Fruit fly (Drosophila melanogaster): Measurements from ENCODE around the gene CG43138.

Gene CG43138

DNA sequence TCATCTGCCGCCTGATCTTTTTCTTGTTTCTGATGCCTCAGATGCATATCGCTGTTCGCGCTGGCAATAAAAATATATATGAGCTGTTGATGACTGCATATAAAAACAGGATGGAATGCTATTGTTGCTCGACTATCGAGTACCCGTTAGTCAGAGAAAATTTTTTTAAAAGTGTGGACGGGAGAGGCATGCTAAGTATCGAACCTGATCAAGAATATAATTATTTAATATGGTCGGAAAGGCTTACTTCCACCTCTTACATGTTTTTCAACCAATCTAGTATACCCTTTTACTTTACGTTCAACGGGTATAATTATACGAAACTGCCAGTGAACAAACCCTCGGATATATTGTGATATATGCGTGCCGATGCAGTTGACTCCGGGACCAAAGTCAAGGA is 9.7 kb downstream of the CG43138 start (continued):
- TF ChIP-seq CG34406 (GFP tag; optimal IDR thresholded peaks at IDR 0.05) (peak; percentile 58), CG8319 (GFP tag; optimal IDR thresholded peaks at IDR 0.05) (peak; percentile 41), pdm3 (GFP tag; optimal IDR thresholded peaks at IDR 0.05) (peak; percentile 45), acj6 (GFP tag; optimal IDR thresholded peaks at IDR 0.05) (peak; percentile 47), CG31627 (GFP tag; optimal IDR thresholded peaks at IDR 0.05) (peak; percentile 24), CG1621 (tag; optimal IDR thresholded peaks at IDR 0.05) (peak; percentile 23), dsx (GFP tag; optimal IDR thresholded peaks at IDR 0.05; ENCODE audit: poor library complexity, severe bottlenecking) (peak; percentile 52), Sox15 (GFP tag; optimal IDR thresholded peaks at IDR 0.05) (peak; percentile 26), achi (GFP tag; optimal IDR thresholded peaks at IDR 0.05) (peak; percentile 26), ss (GFP tag; optimal IDR thresholded peaks at IDR 0.05) (peak; percentile 32 to 64), CG3919 (GFP tag; optimal IDR thresholded peaks at IDR 0.05) (peak; percentile 66), CG11762 (GFP tag; optimal IDR thresholded peaks at IDR 0.05; ENCODE audit: insufficient read depth) (peak; percentile 19), vri (GFP tag; optimal IDR thresholded peaks at IDR 0.05) (no peak), Ets21C (GFP tag; optimal IDR thresholded peaks at IDR 0.05) (no peak), Met (GFP tag; optimal IDR thresholded peaks at IDR 0.05) (peak; percentile 54), CG4318 (GFP tag; optimal IDR thresholded peaks at IDR 0.05) (no peak), CG6854 (GFP tag; optimal IDR thresholded peaks at IDR 0.05) (no peak), OdsH (GFP tag; optimal IDR thresholded peaks at IDR 0.05) (peak; percentile 25), topi (GFP tag; optimal IDR thresholded peaks at IDR 0.05) (peak; percentile 73), CG7368 (GFP tag; optimal IDR thresholded peaks at IDR 0.05) (peak; percentile 35), salr (GFP tag; optimal IDR thresholded peaks at IDR 0.05) (peak in 1 of 2 experiments; percentile 8), Sox14 (GFP tag; optimal IDR thresholded peaks at IDR 0.05) (peak; percentile 44), Hr39 (GFP tag; optimal IDR thresholded peaks at IDR 0.05) (peak; percentile 28), CG11294 (GFP tag; IDR thresholded peaks at IDR 0.05) (no peak), Hr4 (GFP tag; optimal IDR thresholded peaks at IDR 0.05) (no peak), CG3032 (tag; optimal IDR thresholded peaks at IDR 0.05) (peak; percentile 58), Sox102F (GFP tag; optimal IDR thresholded peaks at IDR 0.05) (peak; percentile 24)

dm6 chrX:7539126-7539525 is 11.0 kb downstream of the CG43138 start:
- TF ChIP-seq CG6808 (GFP tag; optimal IDR thresholded peaks at IDR 0.05) (no peak), eg (GFP tag; IDR thresholded peaks at IDR 0.05) (peak; percentile 43; the same call in 1 of the 3 replicates), CG15336 (GFP tag; IDR thresholded peaks at IDR 0.05) (peak; percentile 75), CG6854 (GFP tag; optimal IDR thresholded peaks at IDR 0.05) (no peak), Sox15 (GFP tag; optimal IDR thresholded peaks at IDR 0.05) (no peak), Eip75B (GFP tag; optimal IDR thresholded peaks at IDR 0.05) (peak; percentile 56), svp (GFP tag) (peak; percentile 4), Ets21C (GFP tag; optimal IDR thresholded peaks at IDR 0.05) (no peak), Hr38 (GFP tag; optimal IDR thresholded peaks at IDR 0.05) (no peak), CG8119 (GFP tag; IDR thresholded peaks at IDR 0.05) (peak; percentile 76), Gug (GFP tag; IDR thresholded peaks at IDR 0.05) (no peak), Sox102F (GFP tag; optimal IDR thresholded peaks at IDR 0.05) (no peak), CG11902 (GFP tag; optimal IDR thresholded peaks at IDR 0.05) (no peak), ss (GFP tag; optimal IDR thresholded peaks at IDR 0.05) (peak in 1 of 2 experiments; percentile 9), CG11294 (GFP tag; IDR thresholded peaks at IDR 0.05) (no peak), spab (GFP tag; optimal IDR thresholded peaks at IDR 0.05) (no peak), CG6792 (GFP tag; optimal IDR thresholded peaks at IDR 0.05) (no peak), CG31627 (GFP tag; optimal IDR thresholded peaks at IDR 0.05) (no peak), Lpt (GFP tag; optimal IDR thresholded peaks at IDR 0.05) (no peak), dac (GFP tag; optimal IDR thresholded peaks at IDR 0.05) (no peak), salr (GFP tag; optimal IDR thresholded peaks at IDR 0.05) (no peak), CG7368 (GFP tag; optimal IDR thresholded peaks at IDR 0.05) (no peak), net (GFP tag; optimal IDR thresholded peaks at IDR 0.05) (peak; percentile 23), CG8319 (GFP tag; optimal IDR thresholded peaks at IDR 0.05) (no peak), CG10669 (GFP tag; optimal IDR thresholded peaks at IDR 0.05) (peak; percentile 28), lz (GFP tag; optimal IDR thresholded peaks at IDR 0.05) (no peak), OdsH (GFP tag; optimal IDR thresholded peaks at IDR 0.05) (peak; percentile 4), pdm3 (GFP tag; optimal IDR thresholded peaks at IDR 0.05) (no peak), acj6 (GFP tag; optimal IDR thresholded peaks at IDR 0.05) (peak; percentile 10), CG3032 (tag; optimal IDR thresholded peaks at IDR 0.05) (peak; percentile 25), cyc (GFP tag; optimal IDR thresholded peaks at IDR 0.05) (no peak), CG9139 (GFP tag; optimal IDR thresholded peaks at IDR 0.05) (no peak), Eip93F (GFP tag; optimal IDR thresholded peaks at IDR 0.05) (no peak), Hr4 (GFP tag; optimal IDR thresholded peaks at IDR 0.05) (peak; percentile 36), Sox14 (GFP tag; optimal IDR thresholded peaks at IDR 0.05) (no peak), CG3919 (GFP tag; optimal IDR thresholded peaks at IDR 0.05) (peak; percentile 53), Blimp-1 (GFP tag; optimal IDR thresholded peaks at IDR 0.05) (no peak), CG1621 (tag; optimal IDR thresholded peaks at IDR 0.05) (no peak), CG16779 (tag; optimal IDR thresholded peaks at IDR 0.05) (no peak)
